Fruit fly (Drosophila melanogaster) whole organism, embryonic: ENCODE results near the gene CG43116.

Experiments used
- Asciz ChIP-seq: fragments of 200-800 bp; sonication (Bioruptor generic); optimal IDR thresholded peaks from 2 replicates; lab custom pipeline; 2017; ENCODE audit warnings: missing biosample characterization, mild to moderate bottlenecking, missing genetic modification characterization, missing genetic modification reagents
- BEAF-32 ChIP-seq: fragments of 200-800 bp; sonication (Bioruptor generic); optimal IDR thresholded peaks from 3 replicates; lab custom pipeline; 2017; ENCODE audit warnings: missing biosample characterization, missing genetic modification characterization, mild to moderate bottlenecking, moderate library complexity, missing genetic modification reagents
- CG12155 ChIP-seq: fragments of 200-800 bp; sonication (Bioruptor generic); optimal IDR thresholded peaks from 3 replicates; lab custom pipeline; 2016; ENCODE audit warnings: missing biosample characterization, missing genetic modification characterization
- CG17186 ChIP-seq: fragments of 200-800 bp; sonication (Bioruptor generic); optimal IDR thresholded peaks from 3 replicates; lab custom pipeline; 2017; ENCODE audit warnings: missing biosample characterization, missing genetic modification reagents, missing genetic modification characterization
- CG18599 ChIP-seq: fragments of 200-800 bp; sonication (Bioruptor generic); optimal IDR thresholded peaks from 3 replicates; lab custom pipeline; 2017; ENCODE audit warnings: missing biosample characterization, missing genetic modification characterization, mild to moderate bottlenecking, moderate library complexity, missing genetic modification reagents
- CG18764 ChIP-seq: fragments of 200-800 bp; sonication (Bioruptor generic); optimal IDR thresholded peaks from 3 replicates; lab custom pipeline; 2016; ENCODE audit warnings: missing biosample characterization, missing genetic modification characterization
- CG30431 ChIP-seq: fragments of 200-800 bp; sonication (Bioruptor generic); optimal IDR thresholded peaks from 2 replicates; lab custom pipeline; 2017; ENCODE audit warnings: missing biosample characterization, missing genetic modification characterization
- CG34224 ChIP-seq: fragments of 200-800 bp; sonication (Bioruptor generic); IDR thresholded peaks from 3 replicates; pipeline ENCODE4 v1.3.6; 2022; ENCODE audit warnings: missing biosample characterization, missing genetic modification characterization; ENCODE audit not compliant: partially characterized antibody
- CG4328 ChIP-seq: fragments of 200-800 bp; sonication (Bioruptor generic); optimal IDR thresholded peaks from 3 replicates; lab custom pipeline; 2017; ENCODE audit warnings: missing biosample characterization, missing genetic modification reagents, missing genetic modification characterization
- CG6689 ChIP-seq: fragments of 200-800 bp; sonication (Bioruptor generic); IDR thresholded peaks from 2 replicates; pipeline ENCODE4 v1.3.6; 2022; ENCODE audit warnings: missing biosample characterization, missing genetic modification characterization
- CG8290 ChIP-seq, 3 experiments: fragments of 200-800 bp; sonication (Bioruptor generic); optimal IDR thresholded peaks; 2 replicates each; lab custom pipeline; 2016 to 2019; ENCODE audit warnings: missing biosample characterization in 3 of 3, missing genetic modification characterization in 3 of 3, mild to moderate bottlenecking in 2 of 3, moderate library complexity in 1 of 3
- CG8388 ChIP-seq: fragments of 200-800 bp; sonication (Bioruptor generic); optimal IDR thresholded peaks from 2 replicates; lab custom pipeline; 2019; ENCODE audit warnings: missing biosample characterization, mild to moderate bottlenecking, missing genetic modification characterization, moderate library complexity
- Dek ChIP-seq: fragments of 200-800 bp; sonication (Bioruptor generic); optimal IDR thresholded peaks from 3 replicates; lab custom pipeline; 2019; ENCODE audit warnings: missing biosample characterization, mild to moderate bottlenecking, missing genetic modification characterization, moderate library complexity
- ERR ChIP-seq: fragments of 200-800 bp; sonication (Bioruptor generic); optimal IDR thresholded peaks from 2 replicates; lab custom pipeline; 2016; ENCODE audit warnings: missing biosample characterization, missing genetic modification characterization
- Elba2 ChIP-seq: fragments of 200-800 bp; sonication (Bioruptor generic); optimal IDR thresholded peaks from 3 replicates; lab custom pipeline; 2016; ENCODE audit warnings: missing biosample characterization, missing genetic modification characterization
- GATAe ChIP-seq: fragments of 200-800 bp; sonication (Bioruptor generic); conservative IDR thresholded peaks from 2 replicates; pipeline ENCODE4 v1.3.6; 2022; ENCODE audit warnings: missing biosample characterization, missing genetic modification characterization
- Gsc ChIP-seq: fragments of 200-800 bp; sonication (Bioruptor generic); IDR thresholded peaks from 2 replicates; pipeline ENCODE4 v1.3.6; 2022; ENCODE audit warnings: missing biosample characterization, missing genetic modification characterization
- HLH3B ChIP-seq: fragments of 200-800 bp; sonication (Bioruptor generic); IDR thresholded peaks from 2 replicates; pipeline ENCODE4 v1.3.6; 2022; ENCODE audit warnings: missing biosample characterization, missing genetic modification characterization
- Jarid2 ChIP-seq: fragments of 200-800 bp; sonication (Bioruptor generic); optimal IDR thresholded peaks from 3 replicates; lab custom pipeline; 2017; ENCODE audit warnings: mild to moderate bottlenecking, missing biosample characterization, missing genetic modification reagents, missing genetic modification characterization
- Lpt ChIP-seq: fragments of >200 bp; optimal IDR thresholded peaks from 2 replicates; lab custom pipeline; 2018; ENCODE audit warnings: missing biosample characterization, missing genetic modification characterization
- NfI ChIP-seq: fragments of 200-800 bp; sonication (Bioruptor generic); optimal IDR thresholded peaks from 3 replicates; lab custom pipeline; 2018; ENCODE audit warnings: missing biosample characterization, mild to moderate bottlenecking, missing genetic modification characterization, moderate library complexity
- Oaz ChIP-seq: fragments of 200-800 bp; sonication (Bioruptor generic); IDR thresholded peaks from 2 replicates; pipeline ENCODE4 v1.3.6; 2022; ENCODE audit warnings: missing biosample characterization, missing genetic modification characterization
- Optix ChIP-seq: fragments of 200-800 bp; sonication (Bioruptor generic); IDR thresholded peaks from 3 replicates; pipeline ENCODE4 v1.3.6; 2022; ENCODE audit warnings: missing biosample characterization, missing genetic modification characterization
- Ravus ChIP-seq: fragments of 200-800 bp; sonication (Bioruptor generic); IDR thresholded peaks from 2 replicates; pipeline ENCODE4 v1.3.6; 2022; ENCODE audit warnings: missing biosample characterization, missing genetic modification characterization
- Side ChIP-seq: fragments of 200-800 bp; sonication (Bioruptor generic); optimal IDR thresholded peaks from 2 replicates; lab custom pipeline; 2016; ENCODE audit warnings: missing biosample characterization, missing genetic modification characterization
- Stat92E ChIP-seq, 3 experiments: fragments of >200 bp in 2 of 3; fragments of 200-800 bp in 1 of 3; sonication (Bioruptor generic) in 1 of 3; optimal IDR thresholded peaks; 2 replicates each; lab custom pipeline; 2017 to 2019; ENCODE audit warnings: missing biosample characterization in 3 of 3, missing genetic modification characterization in 3 of 3, mild to moderate bottlenecking in 1 of 3, moderate library complexity in 1 of 3
- Vsx1 ChIP-seq: fragments of 200-800 bp; sonication (Bioruptor generic); optimal IDR thresholded peaks from 2 replicates; lab custom pipeline; 2017; ENCODE audit warnings: missing biosample characterization, mild to moderate bottlenecking, missing genetic modification characterization, missing genetic modification reagents
- YL-1 ChIP-seq: fragments of 200-800 bp; sonication (Bioruptor generic); optimal IDR thresholded peaks from 3 replicates; lab custom pipeline; 2017; ENCODE audit warnings: missing biosample characterization, mild to moderate bottlenecking, missing genetic modification characterization
- ab ChIP-seq: fragments of 200-800 bp; sonication (Bioruptor generic); optimal IDR thresholded peaks from 2 replicates; lab custom pipeline; 2016; ENCODE audit warnings: missing biosample characterization, missing genetic modification characterization
- ara ChIP-seq: fragments of 200-800 bp; sonication (Bioruptor generic); IDR thresholded peaks from 2 replicates; pipeline ENCODE4 v1.3.6; 2022; ENCODE audit warnings: missing biosample characterization, missing genetic modification characterization
- btn ChIP-seq: fragments of 200-800 bp; sonication (Bioruptor generic); optimal IDR thresholded peaks from 2 replicates; lab custom pipeline; 2016; ENCODE audit warnings: missing biosample characterization, missing genetic modification characterization
- chm ChIP-seq: fragments of 200-800 bp; sonication (Bioruptor generic); IDR thresholded peaks from 2 replicates; pipeline ENCODE4 v1.3.6; 2022; ENCODE audit warnings: missing biosample characterization, missing genetic modification characterization
- corto ChIP-seq: fragments of 200-800 bp; sonication (Bioruptor generic); optimal IDR thresholded peaks from 2 replicates; lab custom pipeline; 2016; ENCODE audit warnings: missing biosample characterization, mild to moderate bottlenecking, missing genetic modification characterization, moderate library complexity
- disco-r ChIP-seq: fragments of 200-800 bp; sonication (Bioruptor generic); optimal IDR thresholded peaks from 2 replicates; lab custom pipeline; 2016; ENCODE audit warnings: missing biosample characterization, missing genetic modification characterization
- ewg ChIP-seq: fragments of 200-800 bp; sonication (Bioruptor generic); optimal IDR thresholded peaks from 3 replicates; lab custom pipeline; 2017; ENCODE audit warnings: mild to moderate bottlenecking, missing biosample characterization, missing genetic modification reagents, missing genetic modification characterization
- hb ChIP-seq: fragments of 200-800 bp; sonication (Bioruptor generic); IDR thresholded peaks from 3 replicates; pipeline ENCODE4 v1.3.6; 2022; ENCODE audit warnings: missing biosample characterization, missing genetic modification characterization; ENCODE audit not compliant: partially characterized antibody
- hkb ChIP-seq, 2 experiments: fragments of 200-800 bp in 1 of 2; fragments of >200 bp in 1 of 2; sonication (Bioruptor generic) in 1 of 2; IDR thresholded peaks in 1 of 2; optimal IDR thresholded peaks in 1 of 2; 2 replicates each; pipeline versions ENCODE4 v1.3.6 to Lab custom; 2017 to 2022; ENCODE audit warnings: missing biosample characterization in 1 of 2, missing genetic modification characterization in 1 of 2
- lmd ChIP-seq: fragments of 200-800 bp; sonication (Bioruptor generic); IDR thresholded peaks from 2 replicates; pipeline ENCODE4 v1.3.6; 2022; ENCODE audit warnings: missing biosample characterization, missing genetic modification characterization
- mld ChIP-seq: fragments of 200-800 bp; sonication (Bioruptor generic); IDR thresholded peaks from 3 replicates; pipeline ENCODE4 v1.3.6; 2022; ENCODE audit warnings: missing biosample characterization, missing genetic modification characterization; ENCODE audit not compliant: partially characterized antibody
- pfk ChIP-seq: fragments of 200-800 bp; sonication (Bioruptor generic); optimal IDR thresholded peaks from 2 replicates; lab custom pipeline; 2018; ENCODE audit warnings: missing biosample characterization, mild to moderate bottlenecking, missing genetic modification characterization, moderate library complexity
- phol ChIP-seq: fragments of 200-800 bp; sonication (Bioruptor generic); optimal IDR thresholded peaks from 3 replicates; lab custom pipeline; 2018; ENCODE audit warnings: missing biosample characterization, mild to moderate bottlenecking, missing genetic modification characterization, moderate library complexity
- pros ChIP-seq: fragments of 200-800 bp; sonication (Bioruptor generic); optimal IDR thresholded peaks from 3 replicates; lab custom pipeline; 2019; ENCODE audit warnings: missing biosample characterization, mild to moderate bottlenecking, missing genetic modification characterization, moderate library complexity
- sc ChIP-seq, 3 experiments: fragments of >200 bp in 2 of 3; fragments of 200-800 bp in 1 of 3; sonication (Bioruptor generic) in 1 of 3; optimal IDR thresholded peaks; 2 replicates in 2 of 3; 3 replicates in 1 of 3; lab custom pipeline; 2017; ENCODE audit warnings: mild to moderate bottlenecking in 1 of 3, missing biosample characterization in 1 of 3, missing genetic modification characterization in 1 of 3, missing genetic modification reagents in 1 of 3
- sug ChIP-seq: fragments of 200-800 bp; optimal IDR thresholded peaks from 2 replicates; lab custom pipeline; 2019; ENCODE audit warnings: missing biosample characterization, mild to moderate bottlenecking, missing genetic modification characterization, moderate library complexity
- tap ChIP-seq: fragments of 200-800 bp; optimal IDR thresholded peaks from 3 replicates; lab custom pipeline; 2019; ENCODE audit warnings: missing biosample characterization, mild to moderate bottlenecking, missing genetic modification characterization, moderate library complexity
- tna ChIP-seq: fragments of 200-800 bp; sonication (Bioruptor generic); IDR thresholded peaks from 2 replicates; pipeline ENCODE4 v1.3.6; 2022; ENCODE audit warnings: missing biosample characterization, missing genetic modification characterization; ENCODE audit not compliant: partially characterized antibody
- vnd ChIP-seq: fragments of 200-800 bp; sonication (Bioruptor generic); IDR thresholded peaks from 3 replicates; pipeline ENCODE4 v1.3.6; 2022; ENCODE audit warnings: missing biosample characterization, missing genetic modification characterization; ENCODE audit not compliant: partially characterized antibody

CG43116 gene

DNA sequence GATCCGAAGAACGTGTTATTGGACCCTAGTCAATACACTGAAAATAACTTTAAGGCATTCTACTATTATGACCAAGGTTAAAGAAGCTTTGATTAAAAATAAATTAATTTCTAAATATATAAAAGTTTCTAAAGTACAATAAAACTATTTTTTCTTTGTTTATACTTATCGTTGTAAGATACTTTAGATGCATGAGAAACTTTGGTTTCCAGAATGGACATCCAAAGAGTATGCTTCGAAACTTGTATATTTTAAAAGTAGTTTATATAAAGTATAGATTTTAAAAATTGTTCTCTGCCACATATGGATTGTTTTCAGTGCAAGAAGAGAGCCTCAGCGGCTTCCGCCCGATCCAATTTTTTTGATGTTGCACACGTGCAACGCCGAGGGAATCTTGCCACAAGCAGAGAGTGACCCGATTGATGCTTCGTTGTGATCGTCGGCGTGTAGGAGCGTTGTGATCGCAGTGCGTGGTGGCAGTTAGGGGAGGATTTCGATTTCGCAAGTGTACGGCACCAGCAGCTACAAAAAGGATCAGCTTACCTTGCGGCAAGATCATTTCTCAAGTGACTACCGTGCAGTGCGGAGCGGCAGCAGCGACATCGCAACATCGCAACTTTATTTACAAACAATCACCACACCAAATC, 395 bp upstream of the CG43116 start (continued):
- TF ChIP-seq YL-1 (GFP tag; lab: Kevin White, UChicago) (peak; percentile 39), phol (tag; lab: Kevin White, UChicago) (peak; percentile 95), hb (GFP tag; lab: Robert Waterston, UW) (no peak), sug (tag; lab: Kevin White, UChicago) (no peak), Jarid2 (no peak), chm (0 out of 2 replicates have a peak, but pooled peaks have one; percentile 56), vnd (no peak), HLH3B (GFP tag; lab: Robert Waterston, UW) (no peak), CG8290 (GFP tag; optimal IDR thresholded peaks at IDR 0.05; lab: Kevin White, UChicago) (peak; percentile 83), CG8290 (tag; optimal IDR thresholded peaks at IDR 0.05; lab: Kevin White, UChicago) (peak in 1 of 2 experiments; percentile 47), Ravus (GFP tag; lab: Robert Waterston, UW) (no peak), tna (GFP tag; lab: Robert Waterston, UW) (no peak), Asciz (GFP tag; lab: Kevin White, UChicago) (peak; percentile 75), Dek (tag; lab: Kevin White, UChicago) (no peak), ab (GFP tag; lab: Kevin White, UChicago) (no peak), CG34224 (no peak), CG12155 (GFP tag; lab: Kevin White, UChicago) (peak; percentile 51), Optix (no peak), BEAF-32 (GFP tag; lab: Kevin White, UChicago) (no peak), CG18599 (peak; percentile 58), pfk (GFP tag; lab: Kevin White, UChicago) (no peak), hkb (optimal IDR thresholded peaks at IDR 0.05; lab: Kevin White, UChicago) (no peak), hkb (GFP tag; IDR thresholded peaks at IDR 0.05; lab: Robert Waterston, UW) (peak; percentile 78), Elba2 (peak; percentile 67), pros (GFP tag; lab: Kevin White, UChicago) (no peak), CG4328 (GFP tag; lab: Kevin White, UChicago) (no peak), ara (GFP tag; lab: Robert Waterston, UW) (peak; percentile 69), CG18764 (GFP tag; lab: Kevin White, UChicago) (peak; percentile 54), tap (tag; lab: Kevin White, UChicago) (peak; percentile 65), NfI (GFP tag; lab: Kevin White, UChicago) (peak; percentile 54), Lpt (GFP tag; lab: Kevin White, UChicago) (no peak), ewg (GFP tag; lab: Kevin White, UChicago) (peak; percentile 71), GATAe (GFP tag; lab: Robert Waterston, UW) (no peak), ERR (GFP tag; lab: Kevin White, UChicago) (no peak), disco-r (GFP tag; lab: Kevin White, UChicago) (no peak), Gsc (GFP tag; lab: Robert Waterston, UW) (peak; percentile 23; the same call in 1 of the 2 replicates), lmd (GFP tag; lab: Robert Waterston, UW) (peak; percentile 75), CG6689 (GFP tag; lab: Robert Waterston, UW) (peak; percentile 84), CG8388 (GFP tag; lab: Kevin White, UChicago) (peak; percentile 85), Vsx1 (peak; percentile 57), Side (GFP tag; lab: Kevin White, UChicago) (no peak), corto (GFP tag; lab: Kevin White, UChicago) (peak; percentile 79), CG30431 (GFP tag; lab: Kevin White, UChicago) (peak; percentile 86), CG17186 (GFP tag; lab: Kevin White, UChicago) (no peak), btn (GFP tag; lab: Kevin White, UChicago) (no peak), sc (optimal IDR thresholded peaks at IDR 0.05; lab: Kevin White, UChicago) (no peak), sc (GFP tag; optimal IDR thresholded peaks at IDR 0.05; lab: Kevin White, UChicago) (peak; percentile 89), Stat92E (GFP tag; optimal IDR thresholded peaks at IDR 0.05; lab: Kevin White, UChicago) (peak in 1 of 3 experiments; percentile 60), mld (GFP tag; lab: Robert Waterston, UW) (no peak), Oaz (GFP tag; lab: Robert Waterston, UW) (no peak)
